Fruit fly (Drosophila melanogaster): ENCODE data around the gene Setd3.

Setd3 gene

DNA sequence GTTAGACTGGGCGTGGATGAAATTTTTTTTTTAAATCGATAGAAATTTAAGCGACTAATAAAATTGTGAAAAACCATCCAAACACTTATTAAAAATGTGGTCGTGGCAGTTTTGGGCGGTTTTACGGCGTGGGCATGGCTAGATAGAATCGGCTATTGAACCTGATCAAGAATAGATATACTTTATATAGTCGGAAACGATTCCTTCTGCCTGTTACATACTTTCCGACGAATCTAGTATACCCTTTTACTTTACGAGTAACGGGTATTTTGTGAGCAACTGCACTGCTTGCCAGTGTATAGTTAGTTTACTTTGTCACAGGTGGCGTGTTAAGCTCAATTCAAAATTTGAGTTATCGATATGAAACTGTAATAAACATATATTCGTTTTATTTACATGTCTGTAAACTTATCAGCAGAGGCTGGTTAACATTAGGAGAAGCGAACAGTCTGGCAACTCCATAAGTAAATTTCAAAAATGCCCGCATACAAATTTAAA is 46.4 kb upstream of the Setd3 start (continued):
- TF ChIP-seq bcd (GFP tag; optimal IDR thresholded peaks at IDR 0.05) (peak; percentile 15), chn (GFP tag; optimal IDR thresholded peaks at IDR 0.05) (peak; percentile 31), cato (GFP tag; optimal IDR thresholded peaks at IDR 0.05; ENCODE audit: borderline replicate concordance) (no peak), insv (GFP tag; optimal IDR thresholded peaks at IDR 0.05) (peak in 1 of 2 experiments; percentile 49), dpn (GFP tag; optimal IDR thresholded peaks at IDR 0.05) (peak; percentile 47 to 79), CoRest (tag; optimal IDR thresholded peaks at IDR 0.05) (peak; percentile 46), gfzf (GFP tag; optimal IDR thresholded peaks at IDR 0.05) (peak; percentile 27), CG13287 (GFP tag; IDR thresholded peaks at IDR 0.05; ENCODE audit: partially characterized antibody) (peak; percentile 84), tgo (GFP tag; IDR thresholded peaks at IDR 0.05) (peak; percentile 43; the same call in 2 of the 3 replicates), CG1024 (GFP tag; IDR thresholded peaks at IDR 0.05) (0 out of 2 replicates have a peak, but pooled peaks have one; percentile 3), chinmo (GFP tag; IDR thresholded peaks at IDR 0.05; ENCODE audit: partially characterized antibody) (peak; percentile 79; the same call in 2 of the 4 replicates), CG30431 (GFP tag; optimal IDR thresholded peaks at IDR 0.05) (no peak), phol (tag; optimal IDR thresholded peaks at IDR 0.05) (peak; percentile 19), CG14014 (GFP tag; IDR thresholded peaks at IDR 0.05) (peak; percentile 52; the same call in 1 of the 2 replicates), CG11456 (GFP tag; IDR thresholded peaks at IDR 0.05) (peak; percentile 68; the same call in 2 of the 3 replicates), PHDP (tag; optimal IDR thresholded peaks at IDR 0.05) (peak; percentile 35), tup (GFP tag; optimal IDR thresholded peaks at IDR 0.05) (no peak), jumu (GFP tag; optimal IDR thresholded peaks at IDR 0.05) (peak; percentile 40), gsb-n (tag; optimal IDR thresholded peaks at IDR 0.05) (peak; percentile 12), repo (GFP tag; optimal IDR thresholded peaks at IDR 0.05) (no peak), CG1529 (GFP tag; optimal IDR thresholded peaks at IDR 0.05) (no peak), pum (GFP tag; optimal IDR thresholded peaks at IDR 0.05) (peak; percentile 73), CG6689 (GFP tag; IDR thresholded peaks at IDR 0.05) (0 out of 2 replicates have a peak, but pooled peaks have one; percentile 20), CG6272 (GFP tag; IDR thresholded peaks at IDR 0.05) (peak; percentile 31; the same call in 1 of the 2 replicates), Eip74EF (GFP tag; optimal IDR thresholded peaks at IDR 0.05) (peak in 1 of 2 experiments; percentile 50), CG16779 (GFP tag; IDR thresholded peaks at IDR 0.05) (no peak), sima (GFP tag; optimal IDR thresholded peaks at IDR 0.05) (peak; percentile 43), Dad (GFP tag; optimal IDR thresholded peaks at IDR 0.05) (peak; percentile 54), HHEX (GFP tag; optimal IDR thresholded peaks at IDR 0.05) (peak; percentile 41), CG30020 (tag; optimal IDR thresholded peaks at IDR 0.05) (peak; percentile 15), CG17802 (tag; optimal IDR thresholded peaks at IDR 0.05) (no peak), nmo (GFP tag; optimal IDR thresholded peaks at IDR 0.05) (peak; percentile 68), Drgx (GFP tag; IDR thresholded peaks at IDR 0.05) (peak; percentile 40), CG3065 (GFP tag; optimal IDR thresholded peaks at IDR 0.05) (no peak), CG11560 (tag; IDR thresholded peaks at IDR 0.05) (peak; percentile 91), CG14965 (GFP tag; optimal IDR thresholded peaks at IDR 0.05; ENCODE audit: borderline replicate concordance) (no peak), CG6654 (GFP tag; optimal IDR thresholded peaks at IDR 0.05) (no peak), pnt (GFP tag; optimal IDR thresholded peaks at IDR 0.05) (peak; percentile 30), Nf-YC (tag; optimal IDR thresholded peaks at IDR 0.05) (peak; percentile 39), Hsf (GFP tag; optimal IDR thresholded peaks at IDR 0.05) (peak; percentile 55), btn (GFP tag; optimal IDR thresholded peaks at IDR 0.05) (no peak), CG7839 (tag; optimal IDR thresholded peaks at IDR 0.05) (peak; percentile 66), gsb (GFP tag; IDR thresholded peaks at IDR 0.05) (0 out of 2 replicates have a peak, but pooled peaks have one; percentile 6), pho (GFP tag; optimal IDR thresholded peaks at IDR 0.05) (peak; percentile 6), CG6765 (GFP tag; optimal IDR thresholded peaks at IDR 0.05) (peak; percentile 11), gro (GFP tag; optimal IDR thresholded peaks at IDR 0.05) (peak; percentile 89), vfl (GFP tag; optimal IDR thresholded peaks at IDR 0.05) (no peak), CG10274 (GFP tag; optimal IDR thresholded peaks at IDR 0.05) (no peak), stc (GFP tag; IDR thresholded peaks at IDR 0.05) (no peak; the same call in 1 of the 2 replicates), seq (GFP tag; IDR thresholded peaks at IDR 0.05) (no peak)
